Fruit fly (Drosophila melanogaster): Measurements from ENCODE around the gene nej.

DNA sequence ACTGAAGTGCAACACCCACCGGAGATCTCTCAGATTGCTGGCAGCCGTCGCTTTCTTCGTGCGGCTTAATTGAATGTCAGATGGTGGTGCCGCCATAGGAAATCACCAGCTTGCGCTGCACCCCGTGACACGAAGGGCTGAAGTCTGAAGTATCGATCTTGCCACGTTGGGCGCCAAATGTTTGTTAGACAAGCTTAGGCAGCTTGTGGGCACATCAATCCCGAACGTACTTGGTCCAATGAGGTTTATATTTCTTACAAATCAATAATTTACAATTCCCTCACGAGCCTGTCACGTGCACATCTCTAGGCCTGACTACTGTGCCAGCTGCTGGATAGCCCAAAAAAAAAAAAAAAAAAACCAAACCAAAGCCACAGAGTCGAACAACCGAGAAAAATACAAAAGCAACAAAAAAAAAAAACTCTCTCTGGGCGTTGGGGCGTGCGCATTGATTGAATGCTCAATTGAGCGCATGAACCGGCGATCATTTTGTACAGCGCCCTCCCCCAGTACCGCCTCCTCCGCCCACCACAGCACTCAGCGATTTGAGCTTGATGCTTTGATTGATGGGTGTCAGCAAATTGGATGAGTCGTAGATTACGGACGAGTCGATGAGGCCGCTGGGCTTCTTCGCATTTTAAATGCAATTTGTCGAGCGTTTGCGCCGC is 21.1 kb upstream of the nej start:
- TF ChIP-seq CG33017 (tag; optimal IDR thresholded peaks at IDR 0.05), result no peak
- no peak for TF ChIP-seq ovo (GFP tag; optimal IDR thresholded peaks at IDR 0.05)
